Fruit fly (Drosophila melanogaster): ENCODE data around the gene CG1812.

The CG1812 gene

dm6 chrX:20501040-20501609 lies 10.2 kb upstream of the CG1812 start:
- peak; percentile 30 for TF ChIP-seq oc (tag; optimal IDR thresholded peaks at IDR 0.05)
- TF ChIP-seq ham (GFP tag; IDR thresholded peaks at IDR 0.05), result no peak
- TF ChIP-seq Max (GFP tag; optimal IDR thresholded peaks at IDR 0.05), result no peak
- TF ChIP-seq CG10147 (GFP tag; optimal IDR thresholded peaks at IDR 0.05), result no peak
- no peak for TF ChIP-seq peb (GFP tag; IDR thresholded peaks at IDR 0.05)
- TF ChIP-seq CG9876 (GFP tag; optimal IDR thresholded peaks at IDR 0.05), result no peak
- peak; percentile 28 for TF ChIP-seq CoRest (tag; optimal IDR thresholded peaks at IDR 0.05)
- no peak for TF ChIP-seq sima (GFP tag; optimal IDR thresholded peaks at IDR 0.05)
- TF ChIP-seq shn (GFP tag; optimal IDR thresholded peaks at IDR 0.05), result no peak
- TF ChIP-seq CG1602 (GFP tag; optimal IDR thresholded peaks at IDR 0.05), result no peak
- TF ChIP-seq ab (GFP tag; optimal IDR thresholded peaks at IDR 0.05), result no peak
- no peak for TF ChIP-seq Sox100B (GFP tag; optimal IDR thresholded peaks at IDR 0.05)
- no peak for TF ChIP-seq luna (GFP tag; optimal IDR thresholded peaks at IDR 0.05)
- no peak for TF ChIP-seq CG12071 (GFP tag; optimal IDR thresholded peaks at IDR 0.05)
- TF ChIP-seq cwo (GFP tag; optimal IDR thresholded peaks at IDR 0.05), result no peak
- TF ChIP-seq bsh (GFP tag; optimal IDR thresholded peaks at IDR 0.05), result peak; percentile 61 to 77
- TF ChIP-seq CG31365 (tag; optimal IDR thresholded peaks at IDR 0.05), result no peak
- TF ChIP-seq dm (GFP tag; optimal IDR thresholded peaks at IDR 0.05), result no peak
- no peak for TF ChIP-seq CG8290 (GFP tag; optimal IDR thresholded peaks at IDR 0.05)
- peak in 1 of 2 experiments; percentile 42 for TF ChIP-seq CG8290 (tag; optimal IDR thresholded peaks at IDR 0.05)
- TF ChIP-seq maf-S (GFP tag; optimal IDR thresholded peaks at IDR 0.05), result peak; percentile 37
- no peak for TF ChIP-seq lola (GFP tag; optimal IDR thresholded peaks at IDR 0.05)
- no peak for TF ChIP-seq CG12104 (GFP tag; optimal IDR thresholded peaks at IDR 0.05)
- TF ChIP-seq CG18619 (GFP tag; optimal IDR thresholded peaks at IDR 0.05), result peak; percentile 7
- no peak for TF ChIP-seq HLH54F (GFP tag; optimal IDR thresholded peaks at IDR 0.05)
- peak; percentile 19; the same call in 1 of the 2 replicates for TF ChIP-seq Atf6 (GFP tag; IDR thresholded peaks at IDR 0.05)
- TF ChIP-seq CG2120 (GFP tag; optimal IDR thresholded peaks at IDR 0.05), result peak; percentile 53
- TF ChIP-seq CG33213 (GFP tag; optimal IDR thresholded peaks at IDR 0.05), result no peak
- TF ChIP-seq CG8388 (GFP tag; optimal IDR thresholded peaks at IDR 0.05), result peak; percentile 13
- TF ChIP-seq Dll (GFP tag; IDR thresholded peaks at IDR 0.05; ENCODE audit: partially characterized antibody), result no peak
- TF ChIP-seq Xrp1 (GFP tag; IDR thresholded peaks at IDR 0.05), result peak; percentile 53; the same call in 1 of the 2 replicates
- no peak for TF ChIP-seq scrt (GFP tag; optimal IDR thresholded peaks at IDR 0.05)
- peak; percentile 90 for TF ChIP-seq corto (GFP tag; optimal IDR thresholded peaks at IDR 0.05)
- TF ChIP-seq lbe (GFP tag; optimal IDR thresholded peaks at IDR 0.05), result peak; percentile 89
- no peak for TF ChIP-seq CG13894 (tag; optimal IDR thresholded peaks at IDR 0.05)
- no peak for TF ChIP-seq Spps (tag; optimal IDR thresholded peaks at IDR 0.05)
- no peak for TF ChIP-seq Neu2 (GFP tag; optimal IDR thresholded peaks at IDR 0.05; ENCODE audit: borderline replicate concordance)
- no peak for TF ChIP-seq CG13296 (GFP tag; optimal IDR thresholded peaks at IDR 0.05)
- peak; percentile 1 for TF ChIP-seq gcm (GFP tag; optimal IDR thresholded peaks at IDR 0.05)
- TF ChIP-seq CG18011 (GFP tag; optimal IDR thresholded peaks at IDR 0.05), result no peak
- TF ChIP-seq tgo (GFP tag; IDR thresholded peaks at IDR 0.05), result peak; percentile 29; the same call in 1 of the 3 replicates
- no peak for TF ChIP-seq ssp (GFP tag; IDR thresholded peaks at IDR 0.05)
- no peak for TF ChIP-seq fd102C (GFP tag; optimal IDR thresholded peaks at IDR 0.05)
- TF ChIP-seq CG11723 (GFP tag; optimal IDR thresholded peaks at IDR 0.05), result no peak
- TF ChIP-seq CG17328 (GFP tag; IDR thresholded peaks at IDR 0.05), result 0 out of 2 replicates have a peak, but pooled peaks have one; percentile 55
- TF ChIP-seq pita (GFP tag; optimal IDR thresholded peaks at IDR 0.05), result no peak
- TF ChIP-seq Eip74EF (GFP tag; optimal IDR thresholded peaks at IDR 0.05), result no peak
- no peak for TF ChIP-seq kah (GFP tag; optimal IDR thresholded peaks at IDR 0.05)
- TF ChIP-seq CG31441 (GFP tag; IDR thresholded peaks at IDR 0.05), result peak; percentile 48; the same call in 1 of the 2 replicates
- TF ChIP-seq CG17912 (GFP tag; optimal IDR thresholded peaks at IDR 0.05), result no peak
